Fruit fly (Drosophila melanogaster) S2 (cell line): ENCODE measurements around the gene alpha-Man-IIb.

Experiments used
- CG8478 ChIP-seq: fragments of >200 bp; optimal IDR thresholded peaks from 2 replicates; lab custom pipeline; 2018
- CTCF ChIP-seq, 2 experiments: fragments of >200 bp; optimal IDR thresholded peaks; 2 replicates each; lab custom pipeline; 2018

- TF ChIP-seq CG8478: no peak
- no peak for TF ChIP-seq CTCF (optimal IDR thresholded peaks at IDR 0.05; lab: Kevin White, UChicago)
Observed at dm6 chr3R:15859896-15860295, 55.8 kb downstream of the alpha-Man-IIb start, which contains the start of gene CG9632.
